Fruit fly (Drosophila melanogaster): ENCODE measurements around the gene Hr78.

dm6 chr3L:21529108-21529507, 31.8 kb upstream of the Hr78 start, which contains the start of gene Arv1:
- TF ChIP-seq dsx (GFP tag; optimal IDR thresholded peaks at IDR 0.05; ENCODE audit: poor library complexity, severe bottlenecking) (no peak), OdsH (GFP tag; optimal IDR thresholded peaks at IDR 0.05) (no peak), ss (GFP tag; optimal IDR thresholded peaks at IDR 0.05) (no peak), Hr38 (GFP tag; optimal IDR thresholded peaks at IDR 0.05) (no peak)

All from whole organism, prepupa.